Worm (Caenorhabditis elegans) whole organism, late embryonic: ENCODE results near the gene pqn-16.

ENCODE experiments used
- ceh-14 ChIP-seq: sonication (generic microtip); optimal IDR thresholded peaks from 2 replicates; lab custom pipeline; 2016; ENCODE audit warnings: missing genotype, missing genetic modification characterization, missing compliant biosample characterization
- dmd-4 ChIP-seq: sonication (generic microtip); optimal IDR thresholded peaks from 2 replicates; lab custom pipeline; 2016; ENCODE audit warnings: borderline replicate concordance, missing genetic modification characterization, missing compliant biosample characterization
- fkh-10 ChIP-seq: fragments of 150-350 bp; optimal IDR thresholded peaks from 2 replicates; lab custom pipeline; 2014; ENCODE audit warnings: missing biosample characterization, missing genetic modification reagents, missing genetic modification characterization
- nfya-1 ChIP-seq: sonication (generic microtip); optimal IDR thresholded peaks from 2 replicates; lab custom pipeline; 2017; ENCODE audit warnings: missing genetic modification characterization, mild to moderate bottlenecking, missing compliant biosample characterization, antibody characterized with exemption, moderate library complexity
- nhr-11 ChIP-seq: fragments of 150-350 bp; optimal IDR thresholded peaks from 2 replicates; lab custom pipeline; 2014; ENCODE audit warnings: missing biosample characterization, missing genetic modification characterization
- pqm-1 ChIP-seq: sonication (generic microtip); optimal IDR thresholded peaks from 2 replicates; lab custom pipeline; 2016; ENCODE audit warnings: missing genetic modification characterization, missing compliant biosample characterization
- unc-86 ChIP-seq: sonication (generic microtip); optimal IDR thresholded peaks from 2 replicates; lab custom pipeline; 2016; ENCODE audit warnings: missing genetic modification characterization, missing compliant biosample characterization

ce11 chrV:9207377-9207776, 33.5 kb downstream of the pqn-16 start, which contains the start of gene inx-10:
- no peak for TF ChIP-seq pqm-1 (tag; lab: Kevin White, UChicago)
- no peak for TF ChIP-seq ceh-14 (tag; lab: Kevin White, UChicago)
- no peak for TF ChIP-seq nhr-11 (tag; lab: Kevin White, UChicago)
- TF ChIP-seq unc-86 (tag; lab: Kevin White, UChicago) = no peak
- TF ChIP-seq nfya-1 = no peak
- TF ChIP-seq dmd-4 (tag; lab: Kevin White, UChicago) = no peak
- no peak for TF ChIP-seq fkh-10 (GFP tag; lab: Kevin White, UChicago)
